Worm (Caenorhabditis elegans): ENCODE data around the gene perm-3.

DNA sequence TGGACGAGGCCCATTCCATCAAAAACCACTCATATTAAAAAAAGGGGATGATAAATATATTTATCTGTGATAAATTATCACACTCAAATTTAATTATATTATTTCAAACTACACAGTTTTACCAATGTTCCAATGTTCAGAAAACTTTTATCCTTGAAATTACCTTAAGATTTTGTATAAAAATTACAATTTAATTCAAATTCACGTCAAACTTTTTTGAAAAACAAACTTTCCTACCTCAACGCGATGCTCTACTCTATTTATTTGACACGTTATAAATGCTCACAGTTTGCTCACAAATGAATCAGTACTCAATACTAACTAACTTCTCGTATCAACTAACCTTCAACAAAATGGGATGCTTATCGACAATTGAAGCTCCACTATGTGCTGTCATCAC is 12.0 kb downstream of the perm-3 start, which contains the start of gene F41H10.1:
- TF ChIP-seq snpc-4 (tag; optimal IDR thresholded peaks at IDR 0.05), result no peak
- no peak for TF ChIP-seq unc-62 (GFP tag; optimal IDR thresholded peaks at IDR 0.05)
- TF ChIP-seq ceh-43 (GFP tag; optimal IDR thresholded peaks at IDR 0.05), result no peak
- TF ChIP-seq nhr-237 (tag; optimal IDR thresholded peaks at IDR 0.05), result no peak
- TF ChIP-seq unc-39 (tag; optimal IDR thresholded peaks at IDR 0.05), result no peak
